Worm (Caenorhabditis elegans) whole organism, L3 larva: ENCODE results near the gene B0403.3.

ENCODE experiments used
- R02D3.7 ChIP-seq: fragments of 150-350 bp; optimal IDR thresholded peaks from 2 replicates; lab custom pipeline; 2014; ENCODE audit warnings: missing biosample characterization, missing genetic modification characterization
- ama-1 ChIP-seq: fragments of 150-350 bp; optimal IDR thresholded peaks from 2 replicates; lab custom pipeline; 2018
- ceh-28 ChIP-seq: fragments of 150-350 bp; optimal IDR thresholded peaks from 2 replicates; lab custom pipeline; 2014; ENCODE audit warnings: missing biosample characterization, missing genetic modification reagents, missing genetic modification characterization
- elt-2 ChIP-seq: sonication (generic microtip); optimal IDR thresholded peaks from 2 replicates; lab custom pipeline; 2016; ENCODE audit warnings: missing genetic modification reagents, mild to moderate bottlenecking, missing genetic modification characterization, missing compliant biosample characterization
- elt-3 ChIP-seq, 3 experiments: fragments of 150-350 bp in 1 of 3; sonication (generic microtip) in 2 of 3; optimal IDR thresholded peaks; 2 replicates in 2 of 3; 4 replicates in 1 of 3; lab custom pipeline; 2014 to 2017; ENCODE audit warnings: missing biosample characterization in 3 of 3, missing genetic modification characterization in 3 of 3
- fkh-10 ChIP-seq: sonication (generic microtip); optimal IDR thresholded peaks from 2 replicates; lab custom pipeline; 2017; ENCODE audit warnings: missing biosample characterization, missing genetic modification reagents, missing genetic modification characterization
- jun-1 ChIP-seq: fragments of 150-350 bp; optimal IDR thresholded peaks from 2 replicates; lab custom pipeline; 2014; ENCODE audit warnings: missing biosample characterization, missing genetic modification reagents, missing genetic modification characterization
- mdl-1 ChIP-seq: fragments of 150-350 bp; optimal IDR thresholded peaks from 2 replicates; lab custom pipeline; 2014; ENCODE audit warnings: missing biosample characterization, missing genetic modification characterization
- nhr-237 ChIP-seq: fragments of 150-350 bp; optimal IDR thresholded peaks from 2 replicates; lab custom pipeline; 2014; ENCODE audit warnings: missing biosample characterization, missing genetic modification characterization
- unc-39 ChIP-seq: sonication (generic microtip); optimal IDR thresholded peaks from 4 replicates; lab custom pipeline; 2017; ENCODE audit warnings: missing biosample characterization, missing genetic modification characterization
- unc-62 ChIP-seq: fragments of 150-350 bp; sonication (generic microtip); optimal IDR thresholded peaks from 4 replicates; lab custom pipeline; 2014; ENCODE audit warnings: missing biosample characterization, missing genetic modification reagents, missing genetic modification characterization

- TF ChIP-seq elt-2 (tag; lab: Kevin White, UChicago) = peak; percentile 36
- no peak for TF ChIP-seq mdl-1
- TF ChIP-seq elt-3 (tag; optimal IDR thresholded peaks at IDR 0.05; lab: Kevin White, UChicago) = no peak
- TF ChIP-seq unc-39 (tag; lab: Kevin White, UChicago) = no peak
- no peak for TF ChIP-seq nhr-237 (tag; lab: Kevin White, UChicago)
- TF ChIP-seq fkh-10 (GFP tag; lab: Kevin White, UChicago) = no peak
- no peak for TF ChIP-seq jun-1 (tag; lab: Kevin White, UChicago)
- no peak for TF ChIP-seq unc-62 (GFP tag; lab: Kevin White, UChicago)
- no peak for TF ChIP-seq R02D3.7 (tag; lab: Kevin White, UChicago)
- no peak for TF ChIP-seq ama-1 (lab: Kevin White, UChicago)
- TF ChIP-seq ceh-28 (tag; lab: Kevin White, UChicago) = no peak
These were observed 37.2 kb upstream of the B0403.3 start, which contains the start of gene C36B7.6 for ce11 chrX:7100290-7100689.
